Fruit fly (Drosophila melanogaster): Measurements from ENCODE around the gene CG34286.

dm6 chr3R:19672136-19672535 lies 43.6 kb downstream of the CG34286 start:
- TF ChIP-seq Dll (optimal IDR thresholded peaks at IDR 0.05) (no peak), pan (optimal IDR thresholded peaks at IDR 0.05) (no peak), CG8478 (optimal IDR thresholded peaks at IDR 0.05) (no peak), usp (GFP tag; optimal IDR thresholded peaks at IDR 0.05) (no peak), psq (optimal IDR thresholded peaks at IDR 0.05) (no peak), EcR (GFP tag; optimal IDR thresholded peaks at IDR 0.05) (no peak)
